Worm (Caenorhabditis elegans): ENCODE measurements around the gene clec-29.

The clec-29 gene

ce11 chrV:16733681-16734080, 5.3 kb downstream of the clec-29 start, which contains the start of gene T25E12.16:
T25E12.16 (minus strand) TSS chrV:16733781.
- TF ChIP-seq K09A11.1 (tag; optimal IDR thresholded peaks at IDR 0.05; ENCODE audit: insufficient read depth): no peak
- TF ChIP-seq sox-2 (GFP tag; IDR thresholded peaks at IDR 0.05): no peak
- no peak for TF ChIP-seq nfya-1 (tag; optimal IDR thresholded peaks at IDR 0.05)
- no peak for TF ChIP-seq ceh-30 (tag; optimal IDR thresholded peaks at IDR 0.05)
- TF ChIP-seq Y22D7AL.16 (tag; optimal IDR thresholded peaks at IDR 0.05): no peak
- no peak for TF ChIP-seq pag-3 (tag; optimal IDR thresholded peaks at IDR 0.05; ENCODE audit: borderline replicate concordance)
- TF ChIP-seq sdc-2 (tag; optimal IDR thresholded peaks at IDR 0.05): no peak
- no peak for TF ChIP-seq unc-42 (tag; optimal IDR thresholded peaks at IDR 0.05)
- no peak for TF ChIP-seq ahr-1 (tag; optimal IDR thresholded peaks at IDR 0.05)
- no peak for TF ChIP-seq nhr-11 (tag; optimal IDR thresholded peaks at IDR 0.05)
- TF ChIP-seq mec-3 (tag; optimal IDR thresholded peaks at IDR 0.05; ENCODE audit: borderline replicate concordance): no peak
- TF ChIP-seq C08G9.2 (tag; optimal IDR thresholded peaks at IDR 0.05): no peak
- TF ChIP-seq hlh-15 (tag; optimal IDR thresholded peaks at IDR 0.05): no peak
- TF ChIP-seq zip-5 (tag; optimal IDR thresholded peaks at IDR 0.05): no peak
- no peak for TF ChIP-seq ref-2 (tag; optimal IDR thresholded peaks at IDR 0.05)
- no peak for TF ChIP-seq ztf-16 (tag; optimal IDR thresholded peaks at IDR 0.05)
- TF ChIP-seq tbx-7 (tag; optimal IDR thresholded peaks at IDR 0.05): no peak
- TF ChIP-seq ceh-2 (tag; optimal IDR thresholded peaks at IDR 0.05): no peak
- TF ChIP-seq unc-3 (GFP tag; conservative IDR thresholded peaks at IDR 0.05): no peak
- no peak for TF ChIP-seq unc-3 (tag; optimal IDR thresholded peaks at IDR 0.05)
- no peak for TF ChIP-seq lin-11 (tag; optimal IDR thresholded peaks at IDR 0.05)

ce11 chrV:16731600-16731999, 7.4 kb downstream of the clec-29 start, which contains the start of gene srz-100:
srz-100 (plus strand) TSS chrV:16731900.
- TF ChIP-seq unc-55 (GFP tag; optimal IDR thresholded peaks at IDR 0.05) (no peak), che-1 (tag; optimal IDR thresholded peaks at IDR 0.05) (no peak), ahr-1 (tag; optimal IDR thresholded peaks at IDR 0.05) (no peak), gmeb-2 (tag; optimal IDR thresholded peaks at IDR 0.05) (no peak)

ce11 chrV:16729961-16730360, 9.0 kb downstream of the clec-29 start, which contains the start of gene srz-99:
srz-99 (plus strand) TSS chrV:16730261.
- TF ChIP-seq T23F11.4 (GFP tag; optimal IDR thresholded peaks at IDR 0.05) (no peak), mec-3 (tag; optimal IDR thresholded peaks at IDR 0.05; ENCODE audit: borderline replicate concordance) (no peak), ama-1 (optimal IDR thresholded peaks at IDR 0.05) (no peak), lin-11 (tag; optimal IDR thresholded peaks at IDR 0.05) (no peak), unc-86 (tag; optimal IDR thresholded peaks at IDR 0.05) (no peak), ceh-6 (GFP tag; optimal IDR thresholded peaks at IDR 0.05) (no peak), npax-4 (tag; optimal IDR thresholded peaks at IDR 0.05) (no peak), sox-4 (tag; optimal IDR thresholded peaks at IDR 0.05) (no peak), che-1 (tag; optimal IDR thresholded peaks at IDR 0.05) (no peak), ceh-48 (tag; optimal IDR thresholded peaks at IDR 0.05) (no peak), pat-9 (tag; optimal IDR thresholded peaks at IDR 0.05) (no peak), hlh-15 (tag; optimal IDR thresholded peaks at IDR 0.05) (no peak), nhr-232 (tag; optimal IDR thresholded peaks at IDR 0.05) (no peak), F13H6.1 (tag; optimal IDR thresholded peaks at IDR 0.05) (no peak), ztf-16 (tag; optimal IDR thresholded peaks at IDR 0.05) (no peak), syd-9 (tag; optimal IDR thresholded peaks at IDR 0.05) (no peak), ceh-45 (GFP tag; IDR thresholded peaks at IDR 0.05) (no peak), unc-55 (GFP tag; optimal IDR thresholded peaks at IDR 0.05) (no peak), K02D7.2 (tag; optimal IDR thresholded peaks at IDR 0.05) (no peak), pha-4 (tag; optimal IDR thresholded peaks at IDR 0.05) (no peak)

- TF ChIP-seq C08G9.2 (tag; optimal IDR thresholded peaks at IDR 0.05): no peak
- TF ChIP-seq hlh-15 (tag; optimal IDR thresholded peaks at IDR 0.05): no peak
- no peak for TF ChIP-seq dve-1 (tag; optimal IDR thresholded peaks at IDR 0.05)
- TF ChIP-seq ceh-9 (tag; optimal IDR thresholded peaks at IDR 0.05): no peak
- TF ChIP-seq lin-11 (tag; optimal IDR thresholded peaks at IDR 0.05): no peak
- TF ChIP-seq zip-5 (tag; optimal IDR thresholded peaks at IDR 0.05): no peak
- no peak for TF ChIP-seq ceh-22 (tag; optimal IDR thresholded peaks at IDR 0.05)
- TF ChIP-seq ceh-19 (GFP tag; optimal IDR thresholded peaks at IDR 0.05): no peak
- TF ChIP-seq rnt-1 (tag; optimal IDR thresholded peaks at IDR 0.05): no peak
- no peak for TF ChIP-seq unc-42 (tag; optimal IDR thresholded peaks at IDR 0.05)
- TF ChIP-seq ama-1 (optimal IDR thresholded peaks at IDR 0.05): no peak
- no peak for TF ChIP-seq C38D4.7 (GFP tag; optimal IDR thresholded peaks at IDR 0.05)
- TF ChIP-seq pha-2 (tag; optimal IDR thresholded peaks at IDR 0.05): no peak
- TF ChIP-seq nfya-1 (tag; optimal IDR thresholded peaks at IDR 0.05): no peak
- TF ChIP-seq fkh-10 (GFP tag; optimal IDR thresholded peaks at IDR 0.05): no peak
- TF ChIP-seq fax-1 (tag; optimal IDR thresholded peaks at IDR 0.05): no peak
- TF ChIP-seq sox-2 (GFP tag; IDR thresholded peaks at IDR 0.05): no peak
- TF ChIP-seq elt-2 (tag; optimal IDR thresholded peaks at IDR 0.05): no peak
- no peak for TF ChIP-seq unc-55 (GFP tag; optimal IDR thresholded peaks at IDR 0.05)
- TF ChIP-seq ahr-1 (tag; optimal IDR thresholded peaks at IDR 0.05): no peak
These were observed 10.6 kb downstream of the clec-29 start, which contains the start of gene fbxa-127 for ce11 chrV:16728431-16728830. fbxa-127 (plus strand) TSS chrV:16728731.

Data from whole organism, late embryonic.